Worm (Caenorhabditis elegans): ENCODE results near the gene M162.7.

The M162.7 gene

ce11 chrV:19788360-19788759 lies 6.5 kb downstream of the M162.7 start, which contains the start of gene clec-258:
clec-258 (plus strand) TSS chrV:19788440.
- TF ChIP-seq lsy-2 (tag; optimal IDR thresholded peaks at IDR 0.05) (no peak), fkh-4 (tag; optimal IDR thresholded peaks at IDR 0.05; ENCODE audit: borderline replicate concordance) (no peak), ztf-4 (tag; optimal IDR thresholded peaks at IDR 0.05) (no peak), tlp-1 (tag; optimal IDR thresholded peaks at IDR 0.05) (peak; percentile 14), lin-13 (GFP tag; optimal IDR thresholded peaks at IDR 0.05) (no peak), dsc-1 (tag; optimal IDR thresholded peaks at IDR 0.05) (no peak), ceh-8 (GFP tag; optimal IDR thresholded peaks at IDR 0.05) (no peak), zag-1 (tag; optimal IDR thresholded peaks at IDR 0.05) (no peak), sptf-1 (tag; optimal IDR thresholded peaks at IDR 0.05) (no peak), ceh-82 (tag; optimal IDR thresholded peaks at IDR 0.05) (no peak), lir-3 (tag; optimal IDR thresholded peaks at IDR 0.05; ENCODE audit: poor library complexity) (no peak), unc-130 (tag; optimal IDR thresholded peaks at IDR 0.05) (no peak), elt-2 (tag; optimal IDR thresholded peaks at IDR 0.05) (peak; percentile 54), nhr-19 (GFP tag; conservative IDR thresholded peaks at IDR 0.05) (no peak)

- no peak for TF ChIP-seq pag-3 (tag; optimal IDR thresholded peaks at IDR 0.05; ENCODE audit: borderline replicate concordance, insufficient read depth)
- no peak for TF ChIP-seq mep-1 (tag; optimal IDR thresholded peaks at IDR 0.05)
- TF ChIP-seq nhr-90 (tag; optimal IDR thresholded peaks at IDR 0.05; ENCODE audit: poor library complexity) = no peak
- TF ChIP-seq egl-27 (tag; optimal IDR thresholded peaks at IDR 0.05) = no peak
- TF ChIP-seq elt-2 (tag; optimal IDR thresholded peaks at IDR 0.05) = no peak
- no peak for TF ChIP-seq nhr-71 (tag; optimal IDR thresholded peaks at IDR 0.05)
- no peak for TF ChIP-seq nhr-77 (tag; optimal IDR thresholded peaks at IDR 0.05)
- TF ChIP-seq hlh-17 (GFP tag; optimal IDR thresholded peaks at IDR 0.05; ENCODE audit: borderline replicate concordance) = no peak
- no peak for TF ChIP-seq unc-86 (tag; optimal IDR thresholded peaks at IDR 0.05)
- no peak for TF ChIP-seq ceh-88 (GFP tag; IDR thresholded peaks at IDR 0.05)
- TF ChIP-seq zag-1 (tag; optimal IDR thresholded peaks at IDR 0.05) = no peak
- no peak for TF ChIP-seq snu-23 (GFP tag; optimal IDR thresholded peaks at IDR 0.05)
- TF ChIP-seq alr-1 (tag; optimal IDR thresholded peaks at IDR 0.05; ENCODE audit: borderline replicate concordance) = no peak
- no peak for TF ChIP-seq fkh-10 (GFP tag; optimal IDR thresholded peaks at IDR 0.05)
- no peak for TF ChIP-seq C34B4.2 (tag; optimal IDR thresholded peaks at IDR 0.05)
These were observed 11.0 kb downstream of the M162.7 start, which contains the start of gene srt-45 for ce11 chrV:19783829-19784228. srt-45 (plus strand) TSS chrV:19784129.

ce11 chrV:19779220-19779619 lies 15.6 kb downstream of the M162.7 start:
- TF ChIP-seq ceh-8 (GFP tag; optimal IDR thresholded peaks at IDR 0.05) = no peak
- no peak for TF ChIP-seq sptf-1 (tag; optimal IDR thresholded peaks at IDR 0.05)
- TF ChIP-seq mep-1 (tag; optimal IDR thresholded peaks at IDR 0.05) = no peak
- no peak for TF ChIP-seq C16A3.4 (tag; optimal IDR thresholded peaks at IDR 0.05)
- TF ChIP-seq aha-1 (tag; optimal IDR thresholded peaks at IDR 0.05) = no peak
- no peak for TF ChIP-seq sox-4 (tag; optimal IDR thresholded peaks at IDR 0.05)
- TF ChIP-seq ceh-82 (tag; optimal IDR thresholded peaks at IDR 0.05) = no peak
- TF ChIP-seq rnt-1 (tag; optimal IDR thresholded peaks at IDR 0.05) = no peak

ce11 chrV:19778608-19779007 lies 16.2 kb downstream of the M162.7 start, which contains the start of gene fbxa-194:
fbxa-194 (minus strand) TSS chrV:19778708.
- TF ChIP-seq dpl-1 (GFP tag; optimal IDR thresholded peaks at IDR 0.05) (no peak), lin-15B (tag; optimal IDR thresholded peaks at IDR 0.05) (no peak), swsn-7 (tag; optimal IDR thresholded peaks at IDR 0.05) (no peak), sup-37 (GFP tag; optimal IDR thresholded peaks at IDR 0.05) (no peak), lsy-2 (tag; optimal IDR thresholded peaks at IDR 0.05) (no peak)

Measured in whole organism, L1 larva.